Fruit fly (Drosophila melanogaster) Kc167 (cell line): ENCODE results near the gene CG34148.

Experiments used
- Myc ChIP-seq: fragments of >200 bp; optimal IDR thresholded peaks from 2 replicates; lab custom pipeline; 2017; ENCODE audit warnings: missing external identifiers
- Sin3A ChIP-seq: fragments of >200 bp; optimal IDR thresholded peaks from 2 replicates; lab custom pipeline; 2018; ENCODE audit warnings: missing external identifiers
- h ChIP-seq: fragments of >200 bp; optimal IDR thresholded peaks from 3 replicates; lab custom pipeline; 2018; ENCODE audit warnings: missing external identifiers

dm6 chr3R:21870158-21870971, 8.1 kb downstream of the CG34148 start, which contains the start of gene CG31431:
- TF ChIP-seq Myc (lab: Kevin White, UChicago): no peak
- no peak for TF ChIP-seq Sin3A (lab: Kevin White, UChicago)
- no peak for TF ChIP-seq h (lab: Kevin White, UChicago)
